Fruit fly (Drosophila melanogaster): ENCODE measurements around the gene gdl.

Gene gdl

dm6 chr3L:15517508-15517907 lies 8.3 kb downstream of the gdl start:
- peak; percentile 50 for TF ChIP-seq kay (GFP tag; ENCODE audit: borderline replicate concordance)
- peak; percentile 12 for TF ChIP-seq cic (GFP tag; optimal IDR thresholded peaks at IDR 0.05)
- TF ChIP-seq toe (GFP tag; optimal IDR thresholded peaks at IDR 0.05), result no peak
- no peak for TF ChIP-seq CG33017 (tag; optimal IDR thresholded peaks at IDR 0.05)
- no peak for TF ChIP-seq cnc (optimal IDR thresholded peaks at IDR 0.05)
- no peak for TF ChIP-seq Crg-1 (GFP tag; optimal IDR thresholded peaks at IDR 0.05)
- TF ChIP-seq CG14711 (tag; optimal IDR thresholded peaks at IDR 0.05), result no peak
- TF ChIP-seq pad (GFP tag; optimal IDR thresholded peaks at IDR 0.05), result no peak
- TF ChIP-seq CG11617 (GFP tag; optimal IDR thresholded peaks at IDR 0.05), result no peak

dm6 chr3L:15518344-15518743 lies 9.1 kb downstream of the gdl start:
- TF ChIP-seq CG33017 (tag; optimal IDR thresholded peaks at IDR 0.05) (no peak), Mnt (GFP tag; optimal IDR thresholded peaks at IDR 0.05) (peak; percentile 35), cic (GFP tag; optimal IDR thresholded peaks at IDR 0.05) (peak; percentile 33), kay (GFP tag; ENCODE audit: borderline replicate concordance) (peak; percentile 8)

DNA sequence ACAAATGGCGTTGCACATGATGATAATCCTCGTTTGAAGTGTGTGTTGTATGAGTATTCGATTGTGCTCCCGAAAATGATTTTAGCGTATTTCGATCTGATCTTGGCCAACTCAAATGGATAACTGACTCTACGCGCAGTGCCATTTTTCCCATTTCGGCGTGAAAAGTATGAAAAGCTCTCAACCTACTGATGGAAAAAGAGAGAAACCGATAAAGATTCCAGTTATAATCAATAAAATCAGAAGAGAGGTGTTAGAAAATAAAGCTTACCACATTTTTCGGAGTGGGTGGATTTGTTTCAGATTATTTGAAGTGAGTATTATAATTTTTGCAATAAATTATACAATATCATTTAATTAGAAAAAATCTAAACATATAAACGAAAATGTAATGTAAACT lies 10.2 kb downstream of the gdl start, which contains the start of gene mex1:
mex1 (minus strand) TSS at position 101 of the 400 bp plus-strand sequence.
- no peak for TF ChIP-seq CG1620 (GFP tag; optimal IDR thresholded peaks at IDR 0.05)
- TF ChIP-seq bab1 (GFP tag; optimal IDR thresholded peaks at IDR 0.05), result no peak

dm6 chr3L:15519920-15520319 lies 10.7 kb downstream of the gdl start:
- no peak for TF ChIP-seq Hr96 (GFP tag; optimal IDR thresholded peaks at IDR 0.05)
- TF ChIP-seq Crg-1 (GFP tag; optimal IDR thresholded peaks at IDR 0.05), result no peak
- no peak for TF ChIP-seq CG1620 (GFP tag; optimal IDR thresholded peaks at IDR 0.05)
- TF ChIP-seq CG7101 (tag; optimal IDR thresholded peaks at IDR 0.05), result no peak
- no peak for TF ChIP-seq CG14711 (tag; optimal IDR thresholded peaks at IDR 0.05)
- no peak for TF ChIP-seq toe (GFP tag; optimal IDR thresholded peaks at IDR 0.05)
- no peak for TF ChIP-seq kay (GFP tag; ENCODE audit: borderline replicate concordance)
- TF ChIP-seq ovo (GFP tag; optimal IDR thresholded peaks at IDR 0.05), result no peak

- TF ChIP-seq ovo (GFP tag; optimal IDR thresholded peaks at IDR 0.05), result no peak
- TF ChIP-seq Mnt (GFP tag; optimal IDR thresholded peaks at IDR 0.05), result no peak
- TF ChIP-seq CG7101 (tag; optimal IDR thresholded peaks at IDR 0.05), result no peak
- TF ChIP-seq CG5204 (GFP tag; optimal IDR thresholded peaks at IDR 0.05), result no peak
- no peak for TF ChIP-seq CG11617 (GFP tag; optimal IDR thresholded peaks at IDR 0.05)
- no peak for TF ChIP-seq pad (GFP tag; optimal IDR thresholded peaks at IDR 0.05)
- TF ChIP-seq cic (GFP tag; optimal IDR thresholded peaks at IDR 0.05), result no peak
- no peak for TF ChIP-seq CG1620 (GFP tag; optimal IDR thresholded peaks at IDR 0.05)
- peak; percentile 82 for TF ChIP-seq tj (GFP tag; optimal IDR thresholded peaks at IDR 0.05)
- TF ChIP-seq bab1 (GFP tag; optimal IDR thresholded peaks at IDR 0.05), result peak; percentile 7
- TF ChIP-seq Clk (GFP tag; optimal IDR thresholded peaks at IDR 0.05), result no peak
Measured at dm6 chr3L:15520320-15520719, 11.1 kb downstream of the gdl start, which contains the start of gene yellow-k. Gene yellow-k (plus strand): TSS chr3L:15520620.

- TF ChIP-seq bab1 (GFP tag; optimal IDR thresholded peaks at IDR 0.05) (peak; percentile 70), kay (GFP tag; ENCODE audit: borderline replicate concordance) (peak; percentile 8), CG33017 (tag; optimal IDR thresholded peaks at IDR 0.05) (no peak)
Measured at dm6 chr3L:15523806-15524346, 14.6 kb downstream of the gdl start, which contains the start of gene CG7945. Gene CG7945 (minus strand): TSS chr3L:15524137.

dm6 chr3L:15525153-15525552 lies 15.9 kb downstream of the gdl start, which contains the start of gene CG33986:
Gene CG33986 (minus strand): TSS chr3L:15525253.
- TF ChIP-seq cnc (optimal IDR thresholded peaks at IDR 0.05) (no peak), CG7101 (tag; optimal IDR thresholded peaks at IDR 0.05) (no peak), CG12768 (GFP tag; optimal IDR thresholded peaks at IDR 0.05) (no peak), cic (GFP tag; optimal IDR thresholded peaks at IDR 0.05) (no peak), CG7045 (GFP tag; optimal IDR thresholded peaks at IDR 0.05) (no peak), Clk (GFP tag; optimal IDR thresholded peaks at IDR 0.05) (no peak), tj (GFP tag; optimal IDR thresholded peaks at IDR 0.05) (no peak)

DNA sequence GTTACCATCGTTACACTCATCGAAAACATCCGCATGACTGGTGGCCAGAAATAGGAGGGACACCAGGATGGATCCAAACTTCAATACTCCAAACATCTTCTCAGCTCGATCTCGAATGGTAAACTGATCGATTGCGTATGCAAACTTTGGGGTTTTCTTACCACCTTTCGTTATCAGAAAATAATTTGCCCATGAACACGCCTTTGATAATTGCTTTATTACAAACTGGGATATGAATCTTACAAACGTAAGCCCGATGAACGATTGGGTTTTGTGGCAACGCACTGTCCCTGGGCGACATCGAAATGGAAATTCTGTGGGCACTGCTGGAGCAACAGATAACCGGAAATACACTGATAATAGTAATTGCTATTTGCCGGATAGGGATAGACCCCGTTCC lies 17.5 kb downstream of the gdl start, which contains the start of gene CG33985:
CG33985 (minus strand) TSS at position 101 of the 400 bp plus-strand sequence.
- TF ChIP-seq CG12768 (GFP tag; optimal IDR thresholded peaks at IDR 0.05), result no peak
- no peak for TF ChIP-seq CG1620 (GFP tag; optimal IDR thresholded peaks at IDR 0.05)
- no peak for TF ChIP-seq CG5204 (GFP tag; optimal IDR thresholded peaks at IDR 0.05)
- no peak for TF ChIP-seq CG7101 (tag; optimal IDR thresholded peaks at IDR 0.05)
- no peak for TF ChIP-seq CG7045 (GFP tag; optimal IDR thresholded peaks at IDR 0.05)
- no peak for TF ChIP-seq cic (GFP tag; optimal IDR thresholded peaks at IDR 0.05)
- TF ChIP-seq CG14711 (tag; optimal IDR thresholded peaks at IDR 0.05), result no peak
- TF ChIP-seq bab1 (GFP tag; optimal IDR thresholded peaks at IDR 0.05), result no peak
- TF ChIP-seq Crg-1 (GFP tag; optimal IDR thresholded peaks at IDR 0.05), result no peak
- TF ChIP-seq Clk (GFP tag; optimal IDR thresholded peaks at IDR 0.05), result no peak

Data from whole organism, adult.